Fruit fly (Drosophila melanogaster) whole organism, embryonic: ENCODE results near the gene CG9471.
A peak's percentile ranks its signal among the peaks of the same experiment; 100 is the strongest.

Source experiments
- BtbVII ChIP-seq: fragments of 200-800 bp; sonication (Bioruptor generic); optimal IDR thresholded peaks from 3 replicates; lab custom pipeline; 2017; ENCODE audit warnings: missing biosample characterization, mild to moderate bottlenecking, missing genetic modification characterization
- CG10366 ChIP-seq: fragments of 200-800 bp; sonication (Bioruptor generic); IDR thresholded peaks from 2 replicates; pipeline ENCODE4 v1.3.6; 2022; ENCODE audit warnings: missing biosample characterization, missing genetic modification characterization
- CG11093 ChIP-seq: fragments of 200-800 bp; sonication (Bioruptor generic); IDR thresholded peaks from 3 replicates; pipeline ENCODE4 v1.3.6; 2022; ENCODE audit warnings: missing biosample characterization, missing genetic modification characterization
- CG11504 ChIP-seq: fragments of 200-800 bp; sonication (Bioruptor generic); optimal IDR thresholded peaks from 3 replicates; lab custom pipeline; 2019; ENCODE audit warnings: missing biosample characterization, mild to moderate bottlenecking, missing genetic modification characterization, moderate library complexity
- CG13624 ChIP-seq: fragments of 200-800 bp; sonication (Bioruptor generic); optimal IDR thresholded peaks from 2 replicates; lab custom pipeline; 2016; ENCODE audit warnings: missing biosample characterization, missing genetic modification characterization
- CG13775 ChIP-seq: fragments of 200-800 bp; sonication (Bioruptor generic); optimal IDR thresholded peaks from 3 replicates; lab custom pipeline; 2017; ENCODE audit warnings: missing biosample characterization, mild to moderate bottlenecking, missing genetic modification characterization
- CG16779 ChIP-seq: fragments of 200-800 bp; sonication (Bioruptor generic); IDR thresholded peaks from 2 replicates; pipeline ENCODE4 v1.3.6; 2022; ENCODE audit warnings: missing biosample characterization, missing genetic modification characterization
- CG17912 ChIP-seq: fragments of 200-800 bp; sonication (Bioruptor generic); optimal IDR thresholded peaks from 2 replicates; lab custom pipeline; 2018; ENCODE audit warnings: missing biosample characterization, mild to moderate bottlenecking, missing genetic modification characterization
- CG1792 ChIP-seq: fragments of 200-800 bp; sonication (Bioruptor generic); optimal IDR thresholded peaks from 2 replicates; lab custom pipeline; 2016; ENCODE audit warnings: missing biosample characterization, missing genetic modification characterization
- CG2199 ChIP-seq: fragments of 200-800 bp; sonication (Bioruptor generic); IDR thresholded peaks from 3 replicates; pipeline ENCODE4 v1.3.6; 2022; ENCODE audit warnings: missing biosample characterization, missing genetic modification characterization
- CG31224 ChIP-seq: fragments of 200-800 bp; sonication (Bioruptor generic); IDR thresholded peaks from 2 replicates; pipeline ENCODE4 v1.3.6; 2022; ENCODE audit warnings: missing biosample characterization, missing genetic modification characterization
- CG32532 ChIP-seq: fragments of 200-800 bp; sonication (Bioruptor generic); IDR thresholded peaks from 2 replicates; pipeline ENCODE4 v1.3.6; 2022; ENCODE audit warnings: missing biosample characterization, missing genetic modification characterization
- CG34376 ChIP-seq: fragments of 200-800 bp; sonication (Bioruptor generic); optimal IDR thresholded peaks from 2 replicates; lab custom pipeline; 2018; ENCODE audit warnings: missing biosample characterization, mild to moderate bottlenecking, missing genetic modification characterization
- CG4328 ChIP-seq: fragments of 200-800 bp; sonication (Bioruptor generic); optimal IDR thresholded peaks from 3 replicates; lab custom pipeline; 2017; ENCODE audit warnings: missing biosample characterization, missing genetic modification reagents, missing genetic modification characterization
- CG6654 ChIP-seq: fragments of 200-800 bp; sonication (Bioruptor generic); optimal IDR thresholded peaks from 2 replicates; lab custom pipeline; 2017; ENCODE audit warnings: missing biosample characterization, mild to moderate bottlenecking, missing genetic modification characterization
- CG7786 ChIP-seq: fragments of 200-800 bp; sonication (Bioruptor generic); optimal IDR thresholded peaks from 2 replicates; lab custom pipeline; 2016; ENCODE audit warnings: missing biosample characterization, missing genetic modification characterization
- CG7963 ChIP-seq: fragments of 200-800 bp; sonication (Bioruptor generic); IDR thresholded peaks from 3 replicates; pipeline ENCODE4 v1.3.6; 2022; ENCODE audit warnings: missing biosample characterization, missing genetic modification characterization; ENCODE audit not compliant: partially characterized antibody
- CG8924 ChIP-seq: fragments of 200-800 bp; optimal IDR thresholded peaks from 3 replicates; lab custom pipeline; 2019; ENCODE audit warnings: missing biosample characterization, mild to moderate bottlenecking, missing genetic modification characterization, moderate library complexity
- D19A ChIP-seq: fragments of 200-800 bp; optimal IDR thresholded peaks from 3 replicates; lab custom pipeline; 2019; ENCODE audit warnings: missing biosample characterization, mild to moderate bottlenecking, missing genetic modification characterization, moderate library complexity
- D19B ChIP-seq: fragments of 200-800 bp; sonication (Bioruptor generic); optimal IDR thresholded peaks from 2 replicates; lab custom pipeline; 2017; ENCODE audit warnings: missing biosample characterization, mild to moderate bottlenecking, missing genetic modification characterization
- Dbx ChIP-seq: fragments of 200-800 bp; sonication (Bioruptor generic); IDR thresholded peaks from 3 replicates; pipeline ENCODE4 v1.3.6; 2022; ENCODE audit warnings: missing biosample characterization, missing genetic modification characterization
- Drgx ChIP-seq: fragments of 200-800 bp; sonication (Bioruptor generic); IDR thresholded peaks from 2 replicates; pipeline ENCODE4 v1.3.6; 2022; ENCODE audit warnings: missing biosample characterization, missing genetic modification characterization
- HLH4C ChIP-seq: fragments of 200-800 bp; sonication (Bioruptor generic); IDR thresholded peaks from 3 replicates; pipeline ENCODE4 v1.3.6; 2022; ENCODE audit warnings: missing biosample characterization, missing genetic modification characterization; ENCODE audit not compliant: partially characterized antibody
- Oli ChIP-seq: fragments of 200-800 bp; sonication (Bioruptor generic); optimal IDR thresholded peaks from 2 replicates; lab custom pipeline; 2018; ENCODE audit warnings: missing biosample characterization, mild to moderate bottlenecking, missing genetic modification characterization, moderate library complexity
- Rfx ChIP-seq: fragments of 200-800 bp; sonication (Bioruptor generic); IDR thresholded peaks from 2 replicates; pipeline ENCODE4 v1.3.6; 2022; ENCODE audit warnings: missing biosample characterization, missing genetic modification characterization
- Scr ChIP-seq: fragments of 200-800 bp; sonication (Bioruptor generic); IDR thresholded peaks from 2 replicates; pipeline ENCODE4 v1.3.6; 2022; ENCODE audit warnings: missing biosample characterization, missing genetic modification characterization; ENCODE audit not compliant: partially characterized antibody
- Sin3A ChIP-seq: fragments of >200 bp; optimal IDR thresholded peaks from 2 replicates; lab custom pipeline; 2018
- Sry-β ChIP-seq: fragments of 200-800 bp; sonication (Bioruptor generic); optimal IDR thresholded peaks from 2 replicates; lab custom pipeline; 2018; ENCODE audit warnings: missing biosample characterization, mild to moderate bottlenecking, missing genetic modification characterization, moderate library complexity
- dm ChIP-seq: fragments of 200-800 bp; sonication (Bioruptor generic); optimal IDR thresholded peaks from 3 replicates; lab custom pipeline; 2016; ENCODE audit warnings: missing biosample characterization, missing genetic modification characterization
- dmrt11E ChIP-seq: fragments of 200-800 bp; sonication (Bioruptor generic); optimal IDR thresholded peaks from 3 replicates; lab custom pipeline; 2018; ENCODE audit warnings: missing biosample characterization, mild to moderate bottlenecking, missing genetic modification characterization, moderate library complexity
- emc ChIP-seq: fragments of 200-800 bp; sonication (Bioruptor generic); optimal IDR thresholded peaks from 2 replicates; lab custom pipeline; 2016; ENCODE audit warnings: missing biosample characterization, missing genetic modification characterization
- gcm ChIP-seq: fragments of 200-800 bp; sonication (Bioruptor generic); optimal IDR thresholded peaks from 2 replicates; lab custom pipeline; 2019; ENCODE audit warnings: missing biosample characterization, mild to moderate bottlenecking, missing genetic modification characterization, moderate library complexity
- gro ChIP-seq: fragments of 200-800 bp; sonication (Bioruptor generic); optimal IDR thresholded peaks from 2 replicates; lab custom pipeline; 2016; ENCODE audit warnings: missing biosample characterization, missing genetic modification characterization
- her ChIP-seq: fragments of 200-800 bp; sonication (Bioruptor generic); optimal IDR thresholded peaks from 2 replicates; lab custom pipeline; 2016; ENCODE audit warnings: missing biosample characterization, missing genetic modification characterization
- jumu ChIP-seq: fragments of 200-800 bp; sonication (Bioruptor generic); optimal IDR thresholded peaks from 3 replicates; lab custom pipeline; 2016; ENCODE audit warnings: missing biosample characterization, missing genetic modification characterization
- kni ChIP-seq: fragments of 200-800 bp; sonication (Bioruptor generic); optimal IDR thresholded peaks from 3 replicates; lab custom pipeline; 2017; ENCODE audit warnings: mild to moderate bottlenecking, missing biosample characterization, missing genetic modification reagents, missing genetic modification characterization
- lmd ChIP-seq: fragments of 200-800 bp; sonication (Bioruptor generic); IDR thresholded peaks from 2 replicates; pipeline ENCODE4 v1.3.6; 2022; ENCODE audit warnings: missing biosample characterization, missing genetic modification characterization
- nerfin-2 ChIP-seq: fragments of 200-800 bp; sonication (Bioruptor generic); IDR thresholded peaks from 2 replicates; pipeline ENCODE4 v1.3.6; 2022; ENCODE audit warnings: missing biosample characterization, missing genetic modification characterization; ENCODE audit not compliant: partially characterized antibody
- schlank ChIP-seq: fragments of 200-800 bp; sonication (Bioruptor generic); optimal IDR thresholded peaks from 2 replicates; lab custom pipeline; 2018; ENCODE audit warnings: missing biosample characterization, mild to moderate bottlenecking, missing genetic modification characterization
- sisA ChIP-seq: fragments of 200-800 bp; sonication (Bioruptor generic); IDR thresholded peaks from 2 replicates; pipeline ENCODE4 v1.3.6; 2022; ENCODE audit warnings: missing biosample characterization, missing genetic modification characterization
- sob ChIP-seq: fragments of 200-800 bp; sonication (Bioruptor generic); IDR thresholded peaks from 2 replicates; pipeline ENCODE4 v1.3.6; 2022; ENCODE audit warnings: missing biosample characterization, missing genetic modification characterization
- ssp ChIP-seq: fragments of 200-800 bp; sonication (Bioruptor generic); IDR thresholded peaks from 2 replicates; pipeline ENCODE4 v1.3.6; 2022; ENCODE audit warnings: missing biosample characterization, missing genetic modification characterization
- stwl ChIP-seq: fragments of 200-800 bp; sonication (Bioruptor generic); optimal IDR thresholded peaks from 3 replicates; lab custom pipeline; 2018; ENCODE audit warnings: missing biosample characterization, mild to moderate bottlenecking, missing genetic modification characterization, moderate library complexity
- vvl ChIP-seq: fragments of 200-800 bp; sonication (Bioruptor generic); IDR thresholded peaks from 2 replicates; pipeline ENCODE4 v1.3.6; 2022; ENCODE audit warnings: missing biosample characterization, missing genetic modification characterization
- zf30C ChIP-seq: fragments of 200-800 bp; sonication (Bioruptor generic); optimal IDR thresholded peaks from 3 replicates; lab custom pipeline; 2018; ENCODE audit warnings: missing biosample characterization, mild to moderate bottlenecking, missing genetic modification characterization

CG9471 gene

dm6 chr3R:9747272-9747874 lies 24.0 kb downstream of the CG9471 start, which contains the start of gene CG12948 (continued):
- peak; percentile 66 for TF ChIP-seq CG13624 (GFP tag; lab: Kevin White, UChicago)
- peak; percentile 41 for TF ChIP-seq her (GFP tag; lab: Kevin White, UChicago)
- no peak for TF ChIP-seq sisA
- TF ChIP-seq D19A: no peak
- TF ChIP-seq D19B: no peak
- TF ChIP-seq CG13775 (GFP tag; lab: Kevin White, UChicago): peak; percentile 57
- no peak for TF ChIP-seq CG11504 (tag; lab: Kevin White, UChicago)
- peak; percentile 16 for TF ChIP-seq CG1792
- no peak for TF ChIP-seq Oli
- peak; percentile 64 for TF ChIP-seq CG8924 (tag; lab: Kevin White, UChicago)
- no peak for TF ChIP-seq zf30C (GFP tag; lab: Kevin White, UChicago)
- TF ChIP-seq lmd (GFP tag; lab: Robert Waterston, UW): peak; percentile 45
- no peak for TF ChIP-seq ssp (GFP tag; lab: Robert Waterston, UW)
- no peak for TF ChIP-seq CG31224 (GFP tag; lab: Robert Waterston, UW)
- TF ChIP-seq CG10366 (GFP tag; lab: Robert Waterston, UW): peak; percentile 11; the same call in 1 of the 2 replicates
- no peak for TF ChIP-seq CG6654 (GFP tag; lab: Kevin White, UChicago)
- TF ChIP-seq Rfx (GFP tag; lab: Robert Waterston, UW): peak; percentile 63
- TF ChIP-seq gro: peak; percentile 55
- no peak for TF ChIP-seq CG16779 (GFP tag; lab: Robert Waterston, UW)
- peak; percentile 96 for TF ChIP-seq Scr
- TF ChIP-seq sob (GFP tag; lab: Robert Waterston, UW): peak; percentile 60
- peak; percentile 22 for TF ChIP-seq dm (GFP tag; lab: Kevin White, UChicago)
- TF ChIP-seq Dbx (GFP tag; lab: Robert Waterston, UW): peak; percentile 11; the same call in 1 of the 3 replicates
- TF ChIP-seq jumu (GFP tag; lab: Kevin White, UChicago): peak; percentile 10
- TF ChIP-seq CG7963 (GFP tag; lab: Robert Waterston, UW): peak; percentile 66; the same call in 2 of the 3 replicates
- peak; percentile 69 for TF ChIP-seq vvl
- TF ChIP-seq BtbVII (GFP tag; lab: Kevin White, UChicago): peak; percentile 32
- peak; percentile 33; the same call in 1 of the 2 replicates for TF ChIP-seq CG32532 (GFP tag; lab: Robert Waterston, UW)
- 0 out of 3 replicates have a peak, but pooled peaks have one; percentile 27 for TF ChIP-seq CG11093 (GFP tag; lab: Robert Waterston, UW)
- TF ChIP-seq HLH4C: peak; percentile 79
- TF ChIP-seq Sry-β: peak; percentile 90
- peak; percentile 36 for TF ChIP-seq CG7786
- TF ChIP-seq CG34376: peak; percentile 63
- peak; percentile 54 for TF ChIP-seq kni (GFP tag; lab: Kevin White, UChicago)
- TF ChIP-seq emc: no peak
- no peak for TF ChIP-seq gcm (GFP tag; lab: Kevin White, UChicago)
- TF ChIP-seq CG2199 (GFP tag; lab: Robert Waterston, UW): no peak
- peak; percentile 55 for TF ChIP-seq Sin3A (lab: Kevin White, UChicago)
- TF ChIP-seq Drgx (GFP tag; lab: Robert Waterston, UW): 0 out of 2 replicates have a peak, but pooled peaks have one; percentile 19
- TF ChIP-seq CG4328 (GFP tag; lab: Kevin White, UChicago): no peak
- TF ChIP-seq CG17912: no peak
- no peak for TF ChIP-seq nerfin-2 (GFP tag; lab: Robert Waterston, UW)
- TF ChIP-seq dmrt11E: peak; percentile 46
- no peak for TF ChIP-seq stwl (tag; lab: Kevin White, UChicago)
- peak; percentile 56 for TF ChIP-seq schlank (tag; lab: Kevin White, UChicago)
